Worm (Caenorhabditis elegans): ENCODE data around the gene srh-76.
A peak's percentile ranks its signal among the peaks of the same experiment; 100 is the strongest.

srh-76 gene

DNA sequence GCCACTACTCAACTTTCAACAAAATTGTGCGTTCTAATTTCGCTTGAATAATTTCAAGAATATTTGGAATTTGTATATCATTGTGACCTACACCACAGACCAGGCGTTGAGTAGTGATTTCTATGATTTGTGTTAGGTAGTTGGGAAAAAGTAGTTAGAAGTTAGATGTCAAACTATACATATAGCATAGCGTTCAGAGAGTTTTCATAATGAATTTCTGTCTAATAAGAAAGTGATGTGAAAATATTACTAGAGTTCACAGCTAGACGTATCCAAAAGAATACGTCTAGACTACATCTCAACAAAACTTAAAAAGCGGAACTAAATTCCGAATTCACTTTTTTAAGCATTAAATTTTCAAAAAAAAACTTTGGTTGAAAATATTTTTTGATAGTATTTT lies 1.8 kb downstream of the srh-76 start:
- TF ChIP-seq efl-1 (optimal IDR thresholded peaks at IDR 0.05) (no peak), efl-1 (GFP tag; optimal IDR thresholded peaks at IDR 0.05 in 1 of 2) (peak in 1 of 2 experiments; percentile 10), nhr-77 (tag; optimal IDR thresholded peaks at IDR 0.05) (no peak), lir-3 (tag; optimal IDR thresholded peaks at IDR 0.05; ENCODE audit: poor library complexity) (no peak)

ce11 chrV:5835979-5836615 lies 2.5 kb downstream of the srh-76 start:
- TF ChIP-seq ama-1 (optimal IDR thresholded peaks at IDR 0.05): no peak
- TF ChIP-seq irx-1 (tag; optimal IDR thresholded peaks at IDR 0.05): no peak
- TF ChIP-seq zag-1 (tag; optimal IDR thresholded peaks at IDR 0.05): no peak
- TF ChIP-seq nhr-85 (tag): no peak
- TF ChIP-seq Y116A8C.19 (tag; optimal IDR thresholded peaks at IDR 0.05; ENCODE audit: borderline replicate concordance): no peak
- no peak for TF ChIP-seq sox-4 (tag; optimal IDR thresholded peaks at IDR 0.05)
- no peak for TF ChIP-seq nhr-237 (tag; optimal IDR thresholded peaks at IDR 0.05)
- TF ChIP-seq aha-1 (tag; optimal IDR thresholded peaks at IDR 0.05): no peak
- no peak for TF ChIP-seq xbp-1 (tag; optimal IDR thresholded peaks at IDR 0.05)
- TF ChIP-seq ztf-11 (tag; optimal IDR thresholded peaks at IDR 0.05): no peak

- TF ChIP-seq unc-86 (tag; optimal IDR thresholded peaks at IDR 0.05): no peak
- peak; percentile 33 for TF ChIP-seq nhr-85 (tag)
- no peak for TF ChIP-seq ztf-4 (tag; optimal IDR thresholded peaks at IDR 0.05)
- no peak for TF ChIP-seq efl-1 (optimal IDR thresholded peaks at IDR 0.05)
- TF ChIP-seq efl-1 (GFP tag; optimal IDR thresholded peaks at IDR 0.05 in 1 of 2): peak in 1 of 2 experiments; percentile 70
Observed at ce11 chrV:5836616-5836982, 3.0 kb downstream of the srh-76 start, which contains the start of gene col-140. Gene col-140 (minus strand): TSS chrV:5836834.

- TF ChIP-seq nhr-84 (tag; optimal IDR thresholded peaks at IDR 0.05): no peak
- peak in 1 of 2 experiments; percentile 24 for TF ChIP-seq lin-35 (GFP tag; optimal IDR thresholded peaks at IDR 0.05)
- peak; percentile 82 for TF ChIP-seq ztf-4 (tag; optimal IDR thresholded peaks at IDR 0.05)
- peak; percentile 17 for TF ChIP-seq snu-23 (GFP tag; optimal IDR thresholded peaks at IDR 0.05)
- TF ChIP-seq aly-2 (tag; optimal IDR thresholded peaks at IDR 0.05): peak; percentile 30
- no peak for TF ChIP-seq ets-5 (GFP tag; IDR thresholded peaks at IDR 0.05)
- peak; percentile 74 for TF ChIP-seq ama-1 (optimal IDR thresholded peaks at IDR 0.05)
- TF ChIP-seq ceh-88 (GFP tag; IDR thresholded peaks at IDR 0.05): no peak
- peak; percentile 27 for TF ChIP-seq nhr-71 (tag; optimal IDR thresholded peaks at IDR 0.05)
- TF ChIP-seq nhr-47 (tag; optimal IDR thresholded peaks at IDR 0.05): peak; percentile 36
- no peak for TF ChIP-seq unc-130 (tag; optimal IDR thresholded peaks at IDR 0.05)
- peak; percentile 9 for TF ChIP-seq nhr-90 (tag; optimal IDR thresholded peaks at IDR 0.05; ENCODE audit: poor library complexity)
- peak; percentile 32 for TF ChIP-seq nhr-85 (tag)
- TF ChIP-seq lir-3 (tag; optimal IDR thresholded peaks at IDR 0.05; ENCODE audit: poor library complexity): peak; percentile 24
- TF ChIP-seq mef-2 (tag; optimal IDR thresholded peaks at IDR 0.05): no peak
- peak; percentile 1 for TF ChIP-seq sup-37 (GFP tag; optimal IDR thresholded peaks at IDR 0.05)
- peak; percentile 9 for TF ChIP-seq elt-2 (tag; optimal IDR thresholded peaks at IDR 0.05)
- peak in 1 of 2 experiments; percentile 2 for TF ChIP-seq efl-1 (optimal IDR thresholded peaks at IDR 0.05)
- TF ChIP-seq efl-1 (GFP tag; optimal IDR thresholded peaks at IDR 0.05 in 1 of 2): peak in 1 of 2 experiments; percentile 90
- TF ChIP-seq dsc-1 (tag; optimal IDR thresholded peaks at IDR 0.05): peak; percentile 3
Observed at ce11 chrV:5838576-5839366, 5.1 kb downstream of the srh-76 start, which contains the start of gene F26F12.2. Gene F26F12.2 (minus strand): TSS chrV:5838613.

DNA sequence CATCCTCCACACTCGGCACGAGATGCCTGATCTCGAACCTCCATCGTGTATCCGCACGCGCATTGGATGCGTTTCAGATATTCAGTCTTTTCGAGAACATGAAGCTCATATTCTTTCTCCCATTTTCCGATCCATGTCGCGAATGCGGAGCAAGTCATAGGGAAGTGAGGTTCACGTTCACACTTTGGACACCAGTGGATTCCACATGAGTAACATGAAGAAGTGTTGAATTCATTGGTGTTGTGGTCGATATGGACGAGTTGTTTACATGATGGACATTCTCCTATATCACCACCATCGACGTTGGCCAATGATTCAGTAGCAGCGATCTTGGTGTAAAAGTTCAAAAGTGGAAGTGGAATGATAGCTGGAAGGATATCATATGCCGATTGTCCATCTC lies 7.3 kb downstream of the srh-76 start:
- peak; percentile 80 for TF ChIP-seq ama-1 (optimal IDR thresholded peaks at IDR 0.05)
- no peak for TF ChIP-seq nhr-77 (tag; optimal IDR thresholded peaks at IDR 0.05)

All from whole organism, L1 larva.